Worm (Caenorhabditis elegans) whole organism, L3 larva: Measurements from ENCODE around the gene K02E11.4.
"Not testable (repeated sequence)": the region's sequence is repeated elsewhere in the genome, so short reads cannot be mapped to it uniquely, and the experiment has no call there.

Experiments used
- R02D3.7 ChIP-seq: fragments of 150-350 bp; optimal IDR thresholded peaks from 2 replicates; lab custom pipeline; 2014; ENCODE audit warnings: missing biosample characterization, missing genetic modification characterization
- ZK546.5 ChIP-seq: sonication (generic microtip); optimal IDR thresholded peaks from 2 replicates; lab custom pipeline; 2017; ENCODE audit warnings: missing biosample characterization, missing genetic modification characterization
- aly-2 ChIP-seq: fragments of 150-350 bp; optimal IDR thresholded peaks from 2 replicates; lab custom pipeline; 2014; ENCODE audit warnings: missing biosample characterization, missing genetic modification characterization
- ama-1 ChIP-seq: fragments of 150-350 bp; optimal IDR thresholded peaks from 2 replicates; lab custom pipeline; 2018
- ceh-16 ChIP-seq: sonication (generic microtip); optimal IDR thresholded peaks from 2 replicates; lab custom pipeline; 2017; ENCODE audit warnings: missing biosample characterization, missing genetic modification characterization
- ceh-28 ChIP-seq: fragments of 150-350 bp; optimal IDR thresholded peaks from 2 replicates; lab custom pipeline; 2014; ENCODE audit warnings: missing biosample characterization, missing genetic modification reagents, missing genetic modification characterization
- ceh-82 ChIP-seq: fragments of 150-350 bp; optimal IDR thresholded peaks from 2 replicates; lab custom pipeline; 2014; ENCODE audit warnings: missing biosample characterization, missing genetic modification characterization
- ceh-9 ChIP-seq: sonication (generic microtip); optimal IDR thresholded peaks from 2 replicates; lab custom pipeline; 2018; ENCODE audit warnings: missing biosample characterization, missing genetic modification characterization
- daf-12 ChIP-seq: fragments of 150-350 bp; optimal IDR thresholded peaks from 2 replicates; lab custom pipeline; 2014; ENCODE audit warnings: missing biosample characterization, missing genetic modification reagents, missing genetic modification characterization
- egl-27 ChIP-seq: sonication (generic microtip); optimal IDR thresholded peaks from 4 replicates; lab custom pipeline; 2017; ENCODE audit warnings: missing biosample characterization, missing genetic modification reagents, missing genetic modification characterization
- egl-5 ChIP-seq: fragments of 150-350 bp; optimal IDR thresholded peaks from 2 replicates; lab custom pipeline; 2017; ENCODE audit warnings: missing biosample characterization, missing genetic modification reagents, missing genetic modification characterization, inconsistent platforms
- elt-1 ChIP-seq: fragments of 150-350 bp; optimal IDR thresholded peaks from 2 replicates; lab custom pipeline; 2014; ENCODE audit warnings: missing biosample characterization, missing genetic modification characterization
- elt-2 ChIP-seq: sonication (generic microtip); optimal IDR thresholded peaks from 2 replicates; lab custom pipeline; 2016; ENCODE audit warnings: missing genetic modification reagents, mild to moderate bottlenecking, missing genetic modification characterization, missing compliant biosample characterization
- elt-3 ChIP-seq, 3 experiments: fragments of 150-350 bp in 1 of 3; sonication (generic microtip) in 2 of 3; optimal IDR thresholded peaks; 2 replicates in 2 of 3; 4 replicates in 1 of 3; lab custom pipeline; 2014 to 2017; ENCODE audit warnings: missing biosample characterization in 3 of 3, missing genetic modification characterization in 3 of 3
- eor-1 ChIP-seq, 2 experiments: fragments of 150-350 bp; optimal IDR thresholded peaks; 2 replicates each; lab custom pipeline; 2014 to 2018; ENCODE audit warnings: missing biosample characterization in 2 of 2, missing genetic modification characterization in 2 of 2
- fkh-10 ChIP-seq: sonication (generic microtip); optimal IDR thresholded peaks from 2 replicates; lab custom pipeline; 2017; ENCODE audit warnings: missing biosample characterization, missing genetic modification reagents, missing genetic modification characterization
- fkh-2 ChIP-seq: fragments of 150-350 bp; optimal IDR thresholded peaks from 2 replicates; lab custom pipeline; 2014; ENCODE audit warnings: missing biosample characterization, missing genetic modification reagents, missing genetic modification characterization
- fos-1 ChIP-seq: fragments of 150-350 bp; optimal IDR thresholded peaks from 2 replicates; lab custom pipeline; 2014; ENCODE audit warnings: missing biosample characterization, missing genetic modification characterization
- hmg-11 ChIP-seq: sonication (generic microtip); optimal IDR thresholded peaks from 2 replicates; lab custom pipeline; 2016; ENCODE audit warnings: missing genetic modification characterization, missing compliant biosample characterization
- jun-1 ChIP-seq: fragments of 150-350 bp; optimal IDR thresholded peaks from 2 replicates; lab custom pipeline; 2014; ENCODE audit warnings: missing biosample characterization, missing genetic modification reagents, missing genetic modification characterization
- lin-15B ChIP-seq: fragments of 150-350 bp; optimal IDR thresholded peaks from 2 replicates; lab custom pipeline; 2014; ENCODE audit warnings: missing biosample characterization, missing genetic modification characterization
- lin-39 ChIP-seq: fragments of 150-350 bp; optimal IDR thresholded peaks from 2 replicates; lab custom pipeline; 2018; ENCODE audit warnings: missing biosample characterization, missing genetic modification reagents, missing genetic modification characterization
- lsy-12 ChIP-seq: sonication (generic microtip); optimal IDR thresholded peaks from 2 replicates; lab custom pipeline; 2016; ENCODE audit warnings: mild to moderate bottlenecking, missing genetic modification characterization, missing compliant biosample characterization
- mdl-1 ChIP-seq: fragments of 150-350 bp; optimal IDR thresholded peaks from 2 replicates; lab custom pipeline; 2014; ENCODE audit warnings: missing biosample characterization, missing genetic modification characterization
- mml-1 ChIP-seq: fragments of 150-350 bp; sonication (generic microtip); optimal IDR thresholded peaks from 3 replicates; lab custom pipeline; 2014; ENCODE audit warnings: missing biosample characterization, missing genetic modification characterization
- nfya-1 ChIP-seq: sonication (generic microtip); optimal IDR thresholded peaks from 2 replicates; lab custom pipeline; 2017; ENCODE audit warnings: missing genetic modification characterization, mild to moderate bottlenecking, missing compliant biosample characterization, antibody characterized with exemption, moderate library complexity; ENCODE audit not compliant: insufficient read depth
- nhr-11 ChIP-seq: fragments of 150-350 bp; optimal IDR thresholded peaks from 2 replicates; lab custom pipeline; 2014; ENCODE audit warnings: missing biosample characterization, missing genetic modification characterization
- nhr-12 ChIP-seq: fragments of 150-350 bp; optimal IDR thresholded peaks from 2 replicates; lab custom pipeline; 2014; ENCODE audit warnings: missing biosample characterization, missing genetic modification characterization
- nhr-23 ChIP-seq: fragments of 150-350 bp; optimal IDR thresholded peaks from 2 replicates; lab custom pipeline; 2014; ENCODE audit warnings: missing biosample characterization, missing genetic modification reagents, missing genetic modification characterization
- nhr-237 ChIP-seq: fragments of 150-350 bp; optimal IDR thresholded peaks from 2 replicates; lab custom pipeline; 2014; ENCODE audit warnings: missing biosample characterization, missing genetic modification characterization
- nhr-25 ChIP-seq: sonication (generic microtip); optimal IDR thresholded peaks from 2 replicates; lab custom pipeline; 2017; ENCODE audit warnings: missing biosample characterization, missing genetic modification characterization
- nhr-28 ChIP-seq: fragments of 150-350 bp; optimal IDR thresholded peaks from 2 replicates; lab custom pipeline; 2014; ENCODE audit warnings: missing biosample characterization, missing genetic modification characterization
- nhr-43 ChIP-seq: sonication (generic microtip); optimal IDR thresholded peaks from 2 replicates; lab custom pipeline; 2016; ENCODE audit warnings: mild to moderate bottlenecking, missing genetic modification characterization, missing compliant biosample characterization; ENCODE audit not compliant: poor library complexity, severe bottlenecking
- nhr-67 ChIP-seq: fragments of 150-350 bp; optimal IDR thresholded peaks from 2 replicates; lab custom pipeline; 2014; ENCODE audit warnings: missing biosample characterization, missing genetic modification characterization
- nhr-76 ChIP-seq: fragments of 150-350 bp; sonication (generic microtip); optimal IDR thresholded peaks from 5 replicates; lab custom pipeline; 2014; ENCODE audit warnings: missing biosample characterization, missing genetic modification characterization
- nhr-77 ChIP-seq: fragments of 150-350 bp; optimal IDR thresholded peaks from 2 replicates; lab custom pipeline; 2014; ENCODE audit warnings: missing biosample characterization, missing genetic modification characterization
- pha-4 ChIP-seq: fragments of 150-350 bp; optimal IDR thresholded peaks from 2 replicates; lab custom pipeline; 2014; ENCODE audit warnings: missing biosample characterization, missing genetic modification reagents, missing genetic modification characterization
- pqm-1 ChIP-seq: fragments of 150-350 bp; optimal IDR thresholded peaks from 2 replicates; lab custom pipeline; 2017; ENCODE audit warnings: missing biosample characterization, missing genetic modification characterization, inconsistent platforms
- sea-2 ChIP-seq: fragments of 150-350 bp; sonication (generic microtip); optimal IDR thresholded peaks from 4 replicates; lab custom pipeline; 2014; ENCODE audit warnings: missing biosample characterization, missing genetic modification reagents, missing genetic modification characterization
- skn-1 ChIP-seq: fragments of 150-350 bp; optimal IDR thresholded peaks from 2 replicates; lab custom pipeline; 2014; ENCODE audit warnings: missing biosample characterization, missing genetic modification characterization
- snpc-4 ChIP-seq: fragments of 150-350 bp; optimal IDR thresholded peaks from 2 replicates; lab custom pipeline; 2014; ENCODE audit warnings: missing biosample characterization, missing genetic modification characterization
- tbx-2 ChIP-seq: sonication (generic microtip); optimal IDR thresholded peaks from 2 replicates; lab custom pipeline; 2016; ENCODE audit warnings: mild to moderate bottlenecking, missing genetic modification characterization, missing compliant biosample characterization
- unc-39 ChIP-seq: sonication (generic microtip); optimal IDR thresholded peaks from 4 replicates; lab custom pipeline; 2017; ENCODE audit warnings: missing biosample characterization, missing genetic modification characterization
- unc-62 ChIP-seq: fragments of 150-350 bp; sonication (generic microtip); optimal IDR thresholded peaks from 4 replicates; lab custom pipeline; 2014; ENCODE audit warnings: missing biosample characterization, missing genetic modification reagents, missing genetic modification characterization
- zag-1 ChIP-seq: fragments of 150-350 bp; optimal IDR thresholded peaks from 2 replicates; lab custom pipeline; 2014; ENCODE audit warnings: missing biosample characterization, missing genetic modification characterization
- ztf-11 ChIP-seq: fragments of 150-350 bp; optimal IDR thresholded peaks from 2 replicates; lab custom pipeline; 2014; ENCODE audit warnings: missing biosample characterization, missing genetic modification characterization
- ztf-4 ChIP-seq: fragments of 150-350 bp; optimal IDR thresholded peaks from 2 replicates; lab custom pipeline; 2014; ENCODE audit warnings: missing biosample characterization, missing genetic modification characterization

The K02E11.4 gene

DNA sequence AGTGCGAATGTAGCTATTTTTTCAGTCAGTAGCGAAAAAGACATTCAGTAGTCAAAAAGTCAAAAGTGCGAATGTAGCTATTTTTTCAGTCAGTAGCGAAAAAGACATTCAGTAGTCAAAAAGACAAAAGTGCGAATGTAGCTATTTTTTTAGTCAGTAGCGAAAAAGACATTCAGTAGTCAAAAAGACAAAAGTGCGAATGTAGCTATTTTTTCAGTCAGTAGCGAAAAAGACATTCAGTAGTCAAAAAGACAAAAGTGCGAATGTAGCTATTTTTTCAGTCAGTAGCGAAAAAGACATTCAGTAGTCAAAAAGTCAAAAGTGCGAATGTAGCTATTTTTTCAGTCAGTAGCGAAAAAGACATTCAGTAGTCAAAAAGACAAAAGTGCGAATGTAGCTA is 42.7 kb downstream of the K02E11.4 start, which contains the start of gene T16A9.3:
T16A9.3 (plus strand) TSS at position 301 of the 400 bp plus-strand sequence.
- not testable (repeated sequence) for TF ChIP-seq fos-1; skn-1 (tag; lab: Kevin White, UChicago); R02D3.7

DNA sequence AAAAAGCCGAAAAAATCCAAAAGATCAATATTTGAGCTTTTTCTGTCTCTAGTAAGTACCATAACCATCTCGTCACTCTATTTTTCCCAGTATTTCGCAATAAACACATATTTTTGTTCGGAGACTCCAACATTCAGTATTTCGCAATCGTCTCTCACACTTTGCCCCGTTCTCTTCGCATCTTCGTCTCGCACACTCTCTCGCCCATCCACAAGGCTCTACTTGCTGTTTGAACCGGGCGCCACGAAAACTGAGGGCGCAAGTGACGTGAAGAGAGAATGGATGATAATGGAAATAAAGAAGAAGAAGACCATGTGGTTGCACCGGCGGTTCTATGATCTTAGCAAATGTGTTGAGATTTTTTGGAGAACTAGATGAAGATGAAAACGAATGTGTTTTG is 47.8 kb downstream of the K02E11.4 start:
- TF ChIP-seq elt-2 = peak; percentile 85
- no peak for TF ChIP-seq nhr-12
- TF ChIP-seq lsy-12 (tag; lab: Kevin White, UChicago) = peak; percentile 85
- TF ChIP-seq nhr-67 (tag; lab: Kevin White, UChicago) = no peak
- TF ChIP-seq ceh-82 (tag; lab: Kevin White, UChicago) = peak; percentile 49
- peak; percentile 91 for TF ChIP-seq nhr-11
- peak in 1 of 2 experiments; percentile 27 for TF ChIP-seq eor-1 (tag; optimal IDR thresholded peaks at IDR 0.05; lab: Kevin White, UChicago)
- no peak for TF ChIP-seq nhr-237 (tag; lab: Kevin White, UChicago)
- no peak for TF ChIP-seq nhr-77 (tag; lab: Kevin White, UChicago)
- peak; percentile 87 for TF ChIP-seq egl-5 (tag; lab: Kevin White, UChicago)
- peak; percentile 11 for TF ChIP-seq egl-27 (tag; lab: Kevin White, UChicago)
- TF ChIP-seq daf-12 = no peak
- TF ChIP-seq nhr-28 (tag; lab: Kevin White, UChicago) = no peak
- peak; percentile 83 for TF ChIP-seq sea-2
- peak; percentile 11 for TF ChIP-seq fkh-10 (GFP tag; lab: Kevin White, UChicago)
- peak; percentile 81 for TF ChIP-seq pqm-1 (tag; lab: Kevin White, UChicago)
- peak in 2 of 3 experiments; percentile 81 to 84 for TF ChIP-seq elt-3 (tag; optimal IDR thresholded peaks at IDR 0.05; lab: Kevin White, UChicago)
- no peak for TF ChIP-seq ama-1 (lab: Kevin White, UChicago)
- no peak for TF ChIP-seq ceh-9 (tag; lab: Kevin White, UChicago)
- TF ChIP-seq ztf-4 (tag; lab: Kevin White, UChicago) = peak; percentile 17
- peak; percentile 83 for TF ChIP-seq hmg-11
- TF ChIP-seq tbx-2 (tag; lab: Kevin White, UChicago) = peak; percentile 67
- TF ChIP-seq nhr-76 (tag; lab: Kevin White, UChicago) = no peak
- TF ChIP-seq elt-1 (tag; lab: Kevin White, UChicago) = peak; percentile 40
- no peak for TF ChIP-seq unc-39 (tag; lab: Kevin White, UChicago)
- no peak for TF ChIP-seq aly-2 (tag; lab: Kevin White, UChicago)
- TF ChIP-seq skn-1 (tag; lab: Kevin White, UChicago) = peak; percentile 92
- peak; percentile 96 for TF ChIP-seq pha-4
- TF ChIP-seq fkh-2 (tag; lab: Kevin White, UChicago) = peak; percentile 76
- TF ChIP-seq R02D3.7 = peak; percentile 79
- TF ChIP-seq unc-62 (GFP tag; lab: Kevin White, UChicago) = peak; percentile 92
- TF ChIP-seq nhr-25 = peak; percentile 91
- TF ChIP-seq ZK546.5 (tag; lab: Kevin White, UChicago) = no peak
- no peak for TF ChIP-seq mml-1 (tag; lab: Kevin White, UChicago)
- TF ChIP-seq ztf-11 (tag; lab: Kevin White, UChicago) = no peak
- TF ChIP-seq nfya-1 (tag; lab: Kevin White, UChicago) = peak; percentile 93
- no peak for TF ChIP-seq zag-1
- peak; percentile 95 for TF ChIP-seq lin-39
- no peak for TF ChIP-seq ceh-16 (tag; lab: Kevin White, UChicago)
- peak; percentile 78 for TF ChIP-seq nhr-43 (tag; lab: Kevin White, UChicago)
- TF ChIP-seq fos-1 = no peak
- TF ChIP-seq snpc-4 (tag; lab: Kevin White, UChicago) = peak; percentile 67
- peak; percentile 58 for TF ChIP-seq mdl-1 (tag; lab: Kevin White, UChicago)
- peak; percentile 83 for TF ChIP-seq lin-15B (tag; lab: Kevin White, UChicago)
- peak; percentile 93 for TF ChIP-seq jun-1 (tag; lab: Kevin White, UChicago)
- TF ChIP-seq ceh-28 (tag; lab: Kevin White, UChicago) = peak; percentile 87
- TF ChIP-seq nhr-23 (tag; lab: Kevin White, UChicago) = peak; percentile 82
